Fruit fly (Drosophila melanogaster): ENCODE results near the gene CG11585.
A peak's percentile ranks its signal among the peaks of the same experiment; 100 is the strongest.

Gene CG11585

DNA sequence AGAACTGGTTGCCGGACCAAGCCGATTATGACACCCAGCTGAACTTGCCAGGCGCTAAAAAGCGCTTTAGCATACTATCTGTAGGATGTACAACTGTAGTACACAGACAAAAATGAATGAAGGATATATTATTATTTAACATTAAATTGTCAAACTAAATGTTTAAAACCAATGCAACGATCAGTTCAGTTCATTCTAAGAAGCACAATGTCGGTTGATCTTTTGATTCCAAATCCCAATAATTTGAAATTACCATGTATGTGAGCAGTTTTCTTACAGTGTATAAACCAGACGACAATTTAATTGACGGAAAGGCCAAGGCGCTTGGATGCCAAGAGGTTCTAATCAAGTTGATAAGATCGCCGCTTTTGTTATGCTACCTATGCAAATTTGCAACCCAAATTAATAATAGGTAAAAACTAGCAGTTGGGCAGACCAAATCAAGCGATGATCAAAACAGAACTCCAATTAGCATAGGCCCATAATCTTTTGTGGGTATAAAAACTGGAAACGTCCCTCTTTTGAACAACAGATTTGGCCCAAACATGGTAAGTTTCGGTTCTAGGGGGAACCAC is 20.2 kb upstream of the CG11585 start, which contains the start of gene CG12480 (continued):
- TF ChIP-seq CG7987 (GFP tag; optimal IDR thresholded peaks at IDR 0.05) (no peak), lilli (GFP tag; optimal IDR thresholded peaks at IDR 0.05) (peak; percentile 75), gsb (GFP tag; IDR thresholded peaks at IDR 0.05) (peak; percentile 64), NC2α (GFP tag; optimal IDR thresholded peaks at IDR 0.05) (no peak), prd (optimal IDR thresholded peaks at IDR 0.05) (no peak), prd (GFP tag; IDR thresholded peaks at IDR 0.05) (peak; percentile 64; the same call in 2 of the 3 replicates), D19B (GFP tag; optimal IDR thresholded peaks at IDR 0.05) (no peak), CG8359 (GFP tag; optimal IDR thresholded peaks at IDR 0.05; ENCODE audit: borderline replicate concordance) (no peak), Nf-YC (tag; optimal IDR thresholded peaks at IDR 0.05) (no peak), CG8388 (GFP tag; optimal IDR thresholded peaks at IDR 0.05) (no peak), run (tag; optimal IDR thresholded peaks at IDR 0.05) (no peak), dan (GFP tag; IDR thresholded peaks at IDR 0.05) (no peak), gem (tag; optimal IDR thresholded peaks at IDR 0.05) (peak; percentile 61), sug (tag; optimal IDR thresholded peaks at IDR 0.05) (peak; percentile 13), hbn (GFP tag; IDR thresholded peaks at IDR 0.05; ENCODE audit: partially characterized antibody) (no peak), CG2116 (GFP tag; optimal IDR thresholded peaks at IDR 0.05) (no peak), CG31224 (GFP tag; IDR thresholded peaks at IDR 0.05) (peak; percentile 65), Asciz (GFP tag; optimal IDR thresholded peaks at IDR 0.05) (no peak), CG4854 (GFP tag; optimal IDR thresholded peaks at IDR 0.05) (no peak), z (GFP tag; IDR thresholded peaks at IDR 0.05) (no peak), CG2875 (GFP tag; optimal IDR thresholded peaks at IDR 0.05) (no peak), cato (GFP tag; optimal IDR thresholded peaks at IDR 0.05; ENCODE audit: borderline replicate concordance) (no peak), CHES-1-like (GFP tag; optimal IDR thresholded peaks at IDR 0.05) (no peak), Dp (GFP tag; optimal IDR thresholded peaks at IDR 0.05) (no peak), scrt (GFP tag; optimal IDR thresholded peaks at IDR 0.05) (peak; percentile 63), CG13296 (GFP tag; optimal IDR thresholded peaks at IDR 0.05) (peak; percentile 51), Rfx (GFP tag; IDR thresholded peaks at IDR 0.05) (peak; percentile 90), CG4424 (GFP tag; optimal IDR thresholded peaks at IDR 0.05) (no peak), sc (optimal IDR thresholded peaks at IDR 0.05) (no peak), sc (GFP tag; optimal IDR thresholded peaks at IDR 0.05) (no peak), CG8765 (GFP tag; IDR thresholded peaks at IDR 0.05) (no peak; the same call in 1 of the 2 replicates), CG17568 (GFP tag; optimal IDR thresholded peaks at IDR 0.05) (no peak), CG16863 (GFP tag; optimal IDR thresholded peaks at IDR 0.05) (no peak), esg (GFP tag; conservative IDR thresholded peaks at IDR 0.05) (no peak), CG10565 (GFP tag; optimal IDR thresholded peaks at IDR 0.05) (no peak), CG32767 (GFP tag; IDR thresholded peaks at IDR 0.05) (no peak), Atf-2 (GFP tag; optimal IDR thresholded peaks at IDR 0.05) (no peak), shn (GFP tag; optimal IDR thresholded peaks at IDR 0.05) (no peak), ham (GFP tag; IDR thresholded peaks at IDR 0.05) (no peak), ranshi (GFP tag; IDR thresholded peaks at IDR 0.05) (peak; percentile 55; the same call in 1 of the 2 replicates), corto (GFP tag; optimal IDR thresholded peaks at IDR 0.05) (no peak), chif (GFP tag; optimal IDR thresholded peaks at IDR 0.05) (peak in 1 of 2 experiments; percentile 0), CG18599 (GFP tag; optimal IDR thresholded peaks at IDR 0.05) (peak; percentile 70), CG7963 (GFP tag; IDR thresholded peaks at IDR 0.05; ENCODE audit: partially characterized antibody) (no peak), HHEX (GFP tag; optimal IDR thresholded peaks at IDR 0.05) (peak; percentile 46), CG15514 (GFP tag; optimal IDR thresholded peaks at IDR 0.05) (peak; percentile 51), dimm (GFP tag; IDR thresholded peaks at IDR 0.05) (no peak), CG12104 (GFP tag; optimal IDR thresholded peaks at IDR 0.05) (no peak), CG6654 (GFP tag; optimal IDR thresholded peaks at IDR 0.05) (no peak), Bgb (GFP tag; IDR thresholded peaks at IDR 0.05; ENCODE audit: partially characterized antibody) (no peak)
